Fruit fly (Drosophila melanogaster) whole organism, embryonic: ENCODE data around the gene CG8851.

Source experiments
- B-H1 ChIP-seq: fragments of 200-800 bp; sonication (Bioruptor generic); IDR thresholded peaks from 3 replicates; pipeline ENCODE4 v1.3.6; 2022; ENCODE audit warnings: missing biosample characterization, missing genetic modification characterization
- BEAF-32 ChIP-seq: fragments of 200-800 bp; sonication (Bioruptor generic); optimal IDR thresholded peaks from 3 replicates; lab custom pipeline; 2017; ENCODE audit warnings: missing biosample characterization, missing genetic modification characterization, mild to moderate bottlenecking, moderate library complexity, missing genetic modification reagents
- CG10147 ChIP-seq: fragments of 200-800 bp; sonication (Bioruptor generic); optimal IDR thresholded peaks from 2 replicates; lab custom pipeline; 2019; ENCODE audit warnings: missing biosample characterization, mild to moderate bottlenecking, missing genetic modification characterization, moderate library complexity
- CG10267 ChIP-seq: fragments of 200-800 bp; sonication (Bioruptor generic); optimal IDR thresholded peaks from 2 replicates; lab custom pipeline; 2018; ENCODE audit warnings: missing biosample characterization, mild to moderate bottlenecking, missing genetic modification characterization, moderate library complexity
- CG10565 ChIP-seq: fragments of 200-800 bp; sonication (Bioruptor generic); optimal IDR thresholded peaks from 3 replicates; lab custom pipeline; 2016; ENCODE audit warnings: missing biosample characterization, mild to moderate bottlenecking, missing genetic modification characterization
- CG10654 ChIP-seq: fragments of 200-800 bp; sonication (Bioruptor generic); optimal IDR thresholded peaks from 2 replicates; lab custom pipeline; 2016; ENCODE audit warnings: missing biosample characterization, missing genetic modification characterization
- CG11723 ChIP-seq: fragments of 200-800 bp; sonication (Bioruptor generic); optimal IDR thresholded peaks from 2 replicates; lab custom pipeline; 2017; ENCODE audit warnings: missing biosample characterization, mild to moderate bottlenecking, missing genetic modification characterization
- CG12659 ChIP-seq: fragments of 200-800 bp; sonication (Bioruptor generic); optimal IDR thresholded peaks from 3 replicates; lab custom pipeline; 2017; ENCODE audit warnings: mild to moderate bottlenecking, missing biosample characterization, missing genetic modification reagents, missing genetic modification characterization
- CG12769 ChIP-seq: fragments of 200-800 bp; sonication (Bioruptor generic); optimal IDR thresholded peaks from 2 replicates; lab custom pipeline; 2019; ENCODE audit warnings: missing biosample characterization, mild to moderate bottlenecking, missing genetic modification characterization, moderate library complexity
- CG1602 ChIP-seq: fragments of 200-800 bp; sonication (Bioruptor generic); optimal IDR thresholded peaks from 3 replicates; lab custom pipeline; 2016; ENCODE audit warnings: missing biosample characterization, missing genetic modification characterization
- CG3838 ChIP-seq: fragments of 200-800 bp; sonication (Bioruptor generic); optimal IDR thresholded peaks from 3 replicates; lab custom pipeline; 2016; ENCODE audit warnings: missing biosample characterization, missing genetic modification characterization
- CG3847 ChIP-seq: fragments of 200-800 bp; sonication (Bioruptor generic); IDR thresholded peaks from 2 replicates; pipeline ENCODE4 v1.3.6; 2022; ENCODE audit warnings: missing biosample characterization, missing genetic modification characterization
- CG3995 ChIP-seq: fragments of 200-800 bp; sonication (Bioruptor generic); optimal IDR thresholded peaks from 3 replicates; lab custom pipeline; 2016; ENCODE audit warnings: missing biosample characterization, missing genetic modification characterization
- CG4617 ChIP-seq: fragments of 200-800 bp; sonication (Bioruptor generic); optimal IDR thresholded peaks from 3 replicates; lab custom pipeline; 2016; ENCODE audit warnings: missing biosample characterization, missing genetic modification characterization, borderline replicate concordance
- CG5180 ChIP-seq: fragments of 200-800 bp; sonication (Bioruptor generic); optimal IDR thresholded peaks from 3 replicates; lab custom pipeline; 2017; ENCODE audit warnings: missing biosample characterization, missing genetic modification characterization, mild to moderate bottlenecking, moderate library complexity, missing genetic modification reagents
- CG6175 ChIP-seq: fragments of 200-800 bp; sonication (Bioruptor generic); IDR thresholded peaks from 3 replicates; pipeline ENCODE4 v1.3.6; 2022; ENCODE audit warnings: missing biosample characterization, missing genetic modification characterization
- CG7357 ChIP-seq: fragments of 200-800 bp; sonication (Bioruptor generic); IDR thresholded peaks from 3 replicates; pipeline ENCODE4 v1.3.6; 2022; ENCODE audit warnings: missing biosample characterization, missing genetic modification characterization
- CG7556 ChIP-seq: fragments of 200-800 bp; sonication (Bioruptor generic); optimal IDR thresholded peaks from 2 replicates; lab custom pipeline; 2017; ENCODE audit warnings: missing biosample characterization, mild to moderate bottlenecking, missing genetic modification characterization
- Dp ChIP-seq: fragments of 200-800 bp; sonication (Bioruptor generic); optimal IDR thresholded peaks from 2 replicates; lab custom pipeline; 2018; ENCODE audit warnings: missing biosample characterization, mild to moderate bottlenecking, missing genetic modification characterization, moderate library complexity
- HLHmδ ChIP-seq: fragments of 200-800 bp; sonication (Bioruptor generic); optimal IDR thresholded peaks from 2 replicates; lab custom pipeline; 2018; ENCODE audit warnings: missing biosample characterization, mild to moderate bottlenecking, missing genetic modification characterization, moderate library complexity
- Hand ChIP-seq: fragments of 200-800 bp; sonication (Bioruptor generic); optimal IDR thresholded peaks from 2 replicates; lab custom pipeline; 2017; ENCODE audit warnings: mild to moderate bottlenecking, missing biosample characterization, missing genetic modification reagents, missing genetic modification characterization
- HmgD ChIP-seq: fragments of 200-800 bp; sonication (Bioruptor generic); optimal IDR thresholded peaks from 3 replicates; lab custom pipeline; 2016; ENCODE audit warnings: missing biosample characterization, missing genetic modification characterization
- Hmr ChIP-seq: fragments of 200-800 bp; sonication (Bioruptor generic); optimal IDR thresholded peaks from 3 replicates; lab custom pipeline; 2017; ENCODE audit warnings: mild to moderate bottlenecking, missing biosample characterization, missing genetic modification reagents, missing genetic modification characterization
- Hmx ChIP-seq: fragments of 200-800 bp; sonication (Bioruptor generic); optimal IDR thresholded peaks from 2 replicates; lab custom pipeline; 2016; ENCODE audit warnings: missing biosample characterization, missing genetic modification characterization
- Med ChIP-seq: fragments of 200-800 bp; sonication (Bioruptor generic); peaks from one replicate; lab custom pipeline; 2016; ENCODE audit warnings: missing biosample characterization, missing genetic modification characterization, mild to moderate bottlenecking, inconsistent platforms, moderate library complexity
- Mes4 ChIP-seq: fragments of 200-800 bp; sonication (Bioruptor generic); optimal IDR thresholded peaks from 2 replicates; lab custom pipeline; 2016; ENCODE audit warnings: missing biosample characterization, missing genetic modification characterization
- Rfx ChIP-seq: fragments of 200-800 bp; sonication (Bioruptor generic); IDR thresholded peaks from 2 replicates; pipeline ENCODE4 v1.3.6; 2022; ENCODE audit warnings: missing biosample characterization, missing genetic modification characterization
- Sin3A ChIP-seq: fragments of >200 bp; optimal IDR thresholded peaks from 2 replicates; lab custom pipeline; 2018
- Tbp ChIP-seq: fragments of >200 bp; optimal IDR thresholded peaks from 2 replicates; lab custom pipeline; 2018; ENCODE audit warnings: missing biosample characterization, missing genetic modification characterization
- abd-A ChIP-seq: fragments of 200-800 bp; sonication (Bioruptor generic); optimal IDR thresholded peaks from 3 replicates; lab custom pipeline; 2019; ENCODE audit warnings: missing biosample characterization, mild to moderate bottlenecking, missing genetic modification characterization, moderate library complexity
- ac ChIP-seq: fragments of 200-800 bp; sonication (Bioruptor generic); optimal IDR thresholded peaks from 3 replicates; lab custom pipeline; 2017; ENCODE audit warnings: missing biosample characterization, mild to moderate bottlenecking, missing genetic modification characterization
- ci ChIP-seq: fragments of 200-800 bp; sonication (Bioruptor generic); IDR thresholded peaks from 3 replicates; pipeline ENCODE4 v1.3.6; 2022; ENCODE audit warnings: missing biosample characterization, missing genetic modification characterization
- dpn ChIP-seq, 2 experiments: fragments of 200-800 bp; sonication (Bioruptor generic); optimal IDR thresholded peaks; 3 replicates each; lab custom pipeline; 2016; ENCODE audit warnings: missing biosample characterization in 2 of 2, missing genetic modification characterization in 2 of 2
- eve ChIP-seq, 2 experiments: fragments of >200 bp; optimal IDR thresholded peaks; 2 replicates each; lab custom pipeline; 2017; ENCODE audit warnings: missing biosample characterization in 2 of 2, missing genetic modification characterization in 2 of 2
- ewg ChIP-seq: fragments of 200-800 bp; sonication (Bioruptor generic); optimal IDR thresholded peaks from 3 replicates; lab custom pipeline; 2017; ENCODE audit warnings: mild to moderate bottlenecking, missing biosample characterization, missing genetic modification reagents, missing genetic modification characterization
- eyg ChIP-seq: fragments of 200-800 bp; sonication (Bioruptor generic); optimal IDR thresholded peaks from 3 replicates; lab custom pipeline; 2016; ENCODE audit warnings: missing biosample characterization, missing genetic modification characterization
- fd102C ChIP-seq: fragments of 200-800 bp; sonication (Bioruptor generic); optimal IDR thresholded peaks from 2 replicates; lab custom pipeline; 2018; ENCODE audit warnings: missing biosample characterization, mild to moderate bottlenecking, missing genetic modification characterization, moderate library complexity
- jumu ChIP-seq: fragments of 200-800 bp; sonication (Bioruptor generic); optimal IDR thresholded peaks from 3 replicates; lab custom pipeline; 2016; ENCODE audit warnings: missing biosample characterization, missing genetic modification characterization
- lilli ChIP-seq: fragments of 200-800 bp; sonication (Bioruptor generic); optimal IDR thresholded peaks from 3 replicates; lab custom pipeline; 2016; ENCODE audit warnings: missing biosample characterization, missing genetic modification characterization
- ranshi ChIP-seq: fragments of 200-800 bp; sonication (Bioruptor generic); IDR thresholded peaks from 2 replicates; pipeline ENCODE4 v1.3.6; 2022; ENCODE audit warnings: missing biosample characterization, missing genetic modification characterization
- repo ChIP-seq: fragments of 200-800 bp; sonication (Bioruptor generic); optimal IDR thresholded peaks from 2 replicates; lab custom pipeline; 2016; ENCODE audit warnings: missing biosample characterization, missing genetic modification characterization
- row ChIP-seq: fragments of 200-800 bp; sonication (Bioruptor generic); IDR thresholded peaks from 3 replicates; pipeline ENCODE4 v1.3.6; 2022; ENCODE audit warnings: missing biosample characterization, missing genetic modification characterization
- sima ChIP-seq: fragments of 200-800 bp; sonication (Bioruptor generic); optimal IDR thresholded peaks from 2 replicates; lab custom pipeline; 2016; ENCODE audit warnings: missing biosample characterization, missing genetic modification characterization
- slou ChIP-seq: fragments of 200-800 bp; sonication (Bioruptor generic); optimal IDR thresholded peaks from 3 replicates; lab custom pipeline; 2016; ENCODE audit warnings: missing biosample characterization, missing genetic modification characterization
- sob ChIP-seq: fragments of 200-800 bp; sonication (Bioruptor generic); IDR thresholded peaks from 2 replicates; pipeline ENCODE4 v1.3.6; 2022; ENCODE audit warnings: missing biosample characterization, missing genetic modification characterization
- ssp ChIP-seq: fragments of 200-800 bp; sonication (Bioruptor generic); IDR thresholded peaks from 2 replicates; pipeline ENCODE4 v1.3.6; 2022; ENCODE audit warnings: missing biosample characterization, missing genetic modification characterization
- tgo ChIP-seq: fragments of 200-800 bp; sonication (Bioruptor generic); IDR thresholded peaks from 3 replicates; pipeline ENCODE4 v1.3.6; 2022; ENCODE audit warnings: missing biosample characterization, missing genetic modification characterization
- z ChIP-seq: fragments of 200-800 bp; sonication (Bioruptor generic); IDR thresholded peaks from 3 replicates; pipeline ENCODE4 v1.3.6; 2022; ENCODE audit warnings: missing biosample characterization, missing genetic modification characterization
- zen ChIP-seq: fragments of 200-800 bp; sonication (Bioruptor generic); optimal IDR thresholded peaks from 3 replicates; lab custom pipeline; 2018; ENCODE audit warnings: missing biosample characterization, mild to moderate bottlenecking, missing genetic modification characterization, moderate library complexity

The CG8851 gene

dm6 chr2L:3478034-3478880 lies 41.2 kb upstream of the CG8851 start, which contains the start of gene Thor (continued):
- TF ChIP-seq z (GFP tag; lab: Robert Waterston, UW) (peak; percentile 54; the same call in 2 of the 3 replicates), repo (GFP tag; lab: Kevin White, UChicago) (peak; percentile 81), CG6175 (GFP tag; lab: Robert Waterston, UW) (peak; percentile 75), Med (GFP tag; lab: Kevin White, UChicago) (peak; percentile 97), ci (GFP tag; lab: Robert Waterston, UW) (peak; percentile 93), CG12769 (peak; percentile 82), ssp (GFP tag; lab: Robert Waterston, UW) (no peak), CG1602 (GFP tag; lab: Kevin White, UChicago) (peak; percentile 7), eve (GFP tag; optimal IDR thresholded peaks at IDR 0.05; lab: Kevin White, UChicago) (no peak), CG11723 (GFP tag; lab: Kevin White, UChicago) (peak; percentile 50), ranshi (peak; percentile 71; the same call in 1 of the 2 replicates), ewg (peak; percentile 42), CG10654 (GFP tag; lab: Kevin White, UChicago) (peak; percentile 32), BEAF-32 (GFP tag; lab: Kevin White, UChicago) (no peak), zen (tag; lab: Kevin White, UChicago) (no peak), tgo (GFP tag; lab: Robert Waterston, UW) (no peak), lilli (peak; percentile 86), sob (peak; percentile 76), B-H1 (peak; percentile 38; the same call in 1 of the 3 replicates), row (GFP tag; lab: Robert Waterston, UW) (peak; percentile 56), CG5180 (GFP tag; lab: Kevin White, UChicago) (peak; percentile 74), Rfx (GFP tag; lab: Robert Waterston, UW) (peak; percentile 74; the same call in 1 of the 2 replicates), Hand (GFP tag; lab: Kevin White, UChicago) (peak; percentile 71), sima (GFP tag; lab: Kevin White, UChicago) (no peak), Tbp (no peak), Dp (GFP tag; lab: Kevin White, UChicago) (no peak), CG3995 (GFP tag; lab: Kevin White, UChicago) (no peak), slou (GFP tag; lab: Kevin White, UChicago) (peak; percentile 14), HLHmδ (peak; percentile 97), abd-A (peak; percentile 77), jumu (GFP tag; lab: Kevin White, UChicago) (peak; percentile 62), CG10147 (GFP tag; lab: Kevin White, UChicago) (peak; percentile 6), ac (peak; percentile 56), Sin3A (lab: Kevin White, UChicago) (no peak), CG3847 (GFP tag; lab: Robert Waterston, UW) (peak; percentile 46; the same call in 1 of the 2 replicates), CG7357 (no peak), CG7556 (peak; percentile 59), Hmr (peak; percentile 87), HmgD (GFP tag; lab: Kevin White, UChicago) (peak; percentile 82), CG12659 (peak; percentile 74), CG4617 (peak; percentile 37), dpn (GFP tag; optimal IDR thresholded peaks at IDR 0.05; lab: Kevin White, UChicago) (peak; percentile 36 to 74), fd102C (GFP tag; lab: Kevin White, UChicago) (no peak), CG3838 (no peak), Mes4 (GFP tag; lab: Kevin White, UChicago) (peak; percentile 52), CG10267 (tag; lab: Kevin White, UChicago) (peak; percentile 28), CG10565 (GFP tag; lab: Kevin White, UChicago) (peak; percentile 17), Hmx (GFP tag; lab: Kevin White, UChicago) (no peak), eyg (GFP tag; lab: Kevin White, UChicago) (peak; percentile 72)
